Worm (Caenorhabditis elegans) whole organism, young adult: Measurements from ENCODE around the gene scly-1.

ENCODE experiments used
- B0261.1 ChIP-seq: sonication (generic microtip); optimal IDR thresholded peaks from 2 replicates; lab custom pipeline; 2016; ENCODE audit warnings: mild to moderate bottlenecking, missing genetic modification characterization, moderate library complexity, missing compliant biosample characterization
- C17E4.6 ChIP-seq: fragments of 200-800 bp; sonication (Bioruptor generic); IDR thresholded peaks from 2 replicates; pipeline ENCODE4 v1.3.6; 2022; ENCODE audit warnings: missing genetic modification reagents, missing genetic modification characterization, missing compliant biosample characterization
- D2030.7 ChIP-seq: fragments of 200-800 bp; sonication (Bioruptor generic); IDR thresholded peaks from 2 replicates; pipeline ENCODE4 v1.3.6; 2022; ENCODE audit warnings: missing genetic modification reagents, missing genetic modification characterization, missing compliant biosample characterization
- F23B12.7 ChIP-seq: sonication (generic microtip); optimal IDR thresholded peaks from 2 replicates; lab custom pipeline; 2017; ENCODE audit warnings: missing genetic modification characterization, mild to moderate bottlenecking, missing compliant biosample characterization, antibody characterized with exemption, moderate library complexity; ENCODE audit not compliant: insufficient read depth
- F39B2.1 ChIP-seq: fragments of 200-800 bp; sonication (Bioruptor generic); IDR thresholded peaks from 2 replicates; pipeline ENCODE4 v1.3.6; 2022; ENCODE audit warnings: missing genetic modification reagents, missing genetic modification characterization, missing compliant biosample characterization
- F52B5.7 ChIP-seq: sonication (generic microtip); optimal IDR thresholded peaks from 2 replicates; lab custom pipeline; 2016; ENCODE audit warnings: mild to moderate bottlenecking, missing genetic modification characterization, missing compliant biosample characterization
- Y53G8AR.9 ChIP-seq: fragments of 200-800 bp; sonication (Bioruptor generic); conservative IDR thresholded peaks from 2 replicates; pipeline ENCODE4 v1.3.6; 2022; ENCODE audit warnings: missing genetic modification reagents, missing genetic modification characterization, missing compliant biosample characterization
- Y67H2A.10 ChIP-seq: fragments of 200-800 bp; sonication (Bioruptor generic); conservative IDR thresholded peaks from 2 replicates; pipeline ENCODE4 v1.3.6; 2022; ENCODE audit warnings: missing genetic modification reagents, missing genetic modification characterization, missing compliant biosample characterization
- Y79H2A.3 ChIP-seq: fragments of 200-800 bp; sonication (Bioruptor generic); conservative IDR thresholded peaks from 2 replicates; pipeline ENCODE4 v1.3.6; 2022; ENCODE audit warnings: missing genetic modification reagents, missing genetic modification characterization, missing compliant biosample characterization
- aptf-2 ChIP-seq: fragments of 200-800 bp; sonication (Bioruptor generic); conservative IDR thresholded peaks from 2 replicates; pipeline ENCODE4 v1.3.6; 2022; ENCODE audit warnings: missing genetic modification reagents, missing genetic modification characterization, missing compliant biosample characterization
- atf-7 ChIP-seq: sonication (generic microtip); optimal IDR thresholded peaks from 2 replicates; lab custom pipeline; 2017; ENCODE audit warnings: mild to moderate bottlenecking, missing genetic modification characterization, missing compliant biosample characterization
- attf-5 ChIP-seq: fragments of 200-800 bp; sonication (Bioruptor generic); optimal IDR thresholded peaks from 2 replicates; lab custom pipeline; 2018; ENCODE audit warnings: mild to moderate bottlenecking, missing genetic modification characterization, missing compliant biosample characterization
- bed-1 ChIP-seq: fragments of 200-800 bp; sonication (Bioruptor generic); IDR thresholded peaks from 2 replicates; pipeline ENCODE4 v1.3.6; 2022; ENCODE audit warnings: missing genetic modification reagents, missing genetic modification characterization, missing compliant biosample characterization
- cebp-1 ChIP-seq, 2 experiments: fragments of 200-800 bp in 1 of 2; sonication (Bioruptor generic) in 1 of 2; sonication (generic microtip) in 1 of 2; IDR thresholded peaks in 1 of 2; optimal IDR thresholded peaks in 1 of 2; 2 replicates each; pipeline versions ENCODE4 v1.3.6 to Lab custom; 2017 to 2022; ENCODE audit warnings: missing compliant biosample characterization in 2 of 2, missing genetic modification characterization in 2 of 2, mild to moderate bottlenecking in 1 of 2, missing genetic modification reagents in 1 of 2, moderate library complexity in 1 of 2
- ceh-27 ChIP-seq: fragments of 200-800 bp; sonication (Bioruptor generic); optimal IDR thresholded peaks from 2 replicates; lab custom pipeline; 2018; ENCODE audit warnings: mild to moderate bottlenecking, missing genetic modification characterization, moderate library complexity, missing compliant biosample characterization
- ceh-79 ChIP-seq: sonication (generic microtip); optimal IDR thresholded peaks from 2 replicates; lab custom pipeline; 2017; ENCODE audit warnings: mild to moderate bottlenecking, missing genetic modification characterization, missing compliant biosample characterization
- ceh-91 ChIP-seq: fragments of 200-800 bp; sonication (Bioruptor generic); IDR thresholded peaks from 2 replicates; pipeline ENCODE4 v1.3.6; 2022; ENCODE audit warnings: missing genetic modification reagents, missing genetic modification characterization, missing compliant biosample characterization
- dox-1 ChIP-seq: fragments of 200-800 bp; sonication (Bioruptor generic); IDR thresholded peaks from 2 replicates; pipeline ENCODE4 v1.3.6; 2022; ENCODE audit warnings: missing genetic modification reagents, missing genetic modification characterization, missing compliant biosample characterization
- dpl-1 ChIP-seq: fragments of 150-350 bp; optimal IDR thresholded peaks from 2 replicates; lab custom pipeline; 2014; ENCODE audit warnings: missing biosample characterization, missing genetic modification reagents, missing genetic modification characterization
- ekl-4 ChIP-seq: fragments of 200-800 bp; sonication (Bioruptor generic); IDR thresholded peaks from 2 replicates; pipeline ENCODE4 v1.3.6; 2022; ENCODE audit warnings: missing genetic modification reagents, missing genetic modification characterization, missing compliant biosample characterization
- ets-4 ChIP-seq: fragments of 200-800 bp; sonication (Bioruptor generic); optimal IDR thresholded peaks from 2 replicates; lab custom pipeline; 2018; ENCODE audit warnings: mild to moderate bottlenecking, missing genetic modification characterization, missing compliant biosample characterization
- gei-17 ChIP-seq: fragments of 200-800 bp; sonication (Bioruptor generic); optimal IDR thresholded peaks from 2 replicates; lab custom pipeline; 2018; ENCODE audit warnings: mild to moderate bottlenecking, missing genetic modification characterization, missing compliant biosample characterization
- hlh-26 ChIP-seq: fragments of 200-800 bp; sonication (Bioruptor generic); conservative IDR thresholded peaks from 2 replicates; pipeline ENCODE4 v1.3.6; 2022; ENCODE audit warnings: missing genetic modification reagents, missing genetic modification characterization, missing compliant biosample characterization
- hmg-1.2 ChIP-seq: fragments of 200-800 bp; sonication (Bioruptor generic); IDR thresholded peaks from 2 replicates; pipeline ENCODE4 v1.3.6; 2022; ENCODE audit warnings: missing genetic modification reagents, missing genetic modification characterization, missing compliant biosample characterization
- lag-1 ChIP-seq: fragments of 200-800 bp; sonication (Bioruptor generic); IDR thresholded peaks from 2 replicates; pipeline ENCODE4 v1.3.6; 2022; ENCODE audit warnings: missing genetic modification reagents, missing genetic modification characterization, missing compliant biosample characterization
- let-607 ChIP-seq, 2 experiments: fragments of 200-800 bp in 1 of 2; sonication (Bioruptor generic) in 1 of 2; sonication (generic microtip) in 1 of 2; optimal IDR thresholded peaks; 2 replicates each; lab custom pipeline; 2016 to 2018; ENCODE audit warnings: mild to moderate bottlenecking in 2 of 2, missing compliant biosample characterization in 2 of 2, missing genetic modification characterization in 2 of 2, moderate library complexity in 2 of 2, missing genotype in 1 of 2
- lir-1 ChIP-seq: fragments of 200-800 bp; sonication (Bioruptor generic); conservative IDR thresholded peaks from 2 replicates; pipeline ENCODE4 v1.3.6; 2022; ENCODE audit warnings: missing genetic modification reagents, missing genetic modification characterization, missing compliant biosample characterization
- lsy-27 ChIP-seq: sonication (generic microtip); optimal IDR thresholded peaks from 2 replicates; lab custom pipeline; 2017; ENCODE audit warnings: missing genetic modification characterization, mild to moderate bottlenecking, missing compliant biosample characterization, antibody characterized with exemption, missing genotype, borderline replicate concordance; ENCODE audit not compliant: insufficient read depth
- madf-3 ChIP-seq: fragments of 200-800 bp; sonication (Bioruptor generic); IDR thresholded peaks from 2 replicates; pipeline ENCODE4 v1.3.6; 2022; ENCODE audit warnings: missing genetic modification reagents, missing genetic modification characterization, missing compliant biosample characterization
- madf-6 ChIP-seq: fragments of 200-800 bp; sonication (Bioruptor generic); IDR thresholded peaks from 2 replicates; pipeline ENCODE4 v1.3.6; 2022; ENCODE audit warnings: missing genetic modification reagents, missing genetic modification characterization, missing compliant biosample characterization
- madf-8 ChIP-seq: fragments of 200-800 bp; sonication (Bioruptor generic); conservative IDR thresholded peaks from 2 replicates; pipeline ENCODE4 v1.3.6; 2022; ENCODE audit warnings: missing genetic modification reagents, missing genetic modification characterization, missing compliant biosample characterization
- mcd-1 ChIP-seq: fragments of 200-800 bp; sonication (Bioruptor generic); IDR thresholded peaks from 2 replicates; pipeline ENCODE4 v1.3.6; 2022; ENCODE audit warnings: missing genetic modification reagents, missing genetic modification characterization, missing compliant biosample characterization
- mes-4 ChIP-seq: sonication (generic microtip); optimal IDR thresholded peaks from 2 replicates; lab custom pipeline; 2016; ENCODE audit warnings: missing genotype, missing genetic modification characterization, missing compliant biosample characterization
- nfya-2 ChIP-seq: fragments of 200-800 bp; sonication (Bioruptor generic); IDR thresholded peaks from 2 replicates; pipeline ENCODE4 v1.3.6; 2022; ENCODE audit warnings: missing genetic modification reagents, missing genetic modification characterization, missing compliant biosample characterization
- nhr-179 ChIP-seq: sonication (generic microtip); optimal IDR thresholded peaks from 2 replicates; lab custom pipeline; 2016; ENCODE audit warnings: mild to moderate bottlenecking, missing genetic modification characterization, missing compliant biosample characterization
- nhr-27 ChIP-seq: fragments of 200-800 bp; sonication (Bioruptor generic); optimal IDR thresholded peaks from 2 replicates; lab custom pipeline; 2018; ENCODE audit warnings: mild to moderate bottlenecking, missing genetic modification characterization, moderate library complexity, missing compliant biosample characterization
- pha-4 ChIP-seq: fragments of 150-350 bp; sonication (generic microtip); optimal IDR thresholded peaks from 2 replicates; lab custom pipeline; 2014; ENCODE audit warnings: missing biosample characterization, missing genetic modification reagents, missing genetic modification characterization
- rec-8 ChIP-seq, 2 experiments: sonication (generic microtip); optimal IDR thresholded peaks; 2 replicates each; lab custom pipeline; 2016; ENCODE audit warnings: mild to moderate bottlenecking in 2 of 2, missing genetic modification characterization in 2 of 2, missing genetic modification reagents in 2 of 2, missing genotype in 2 of 2, missing biosample characterization in 1 of 2, missing compliant biosample characterization in 1 of 2, moderate library complexity in 1 of 2
- rpc-1 ChIP-seq, 2 experiments: fragments of 150-350 bp in 1 of 2; sonication (generic microtip) in 1 of 2; optimal IDR thresholded peaks; 2 replicates each; lab custom pipeline; 2014 to 2018; ENCODE audit warnings: missing biosample characterization in 1 of 2, missing genetic modification characterization in 1 of 2, missing genetic modification reagents in 1 of 2, missing genotype in 1 of 2
- sea-2 ChIP-seq: fragments of 200-800 bp; sonication (Bioruptor generic); IDR thresholded peaks from 2 replicates; pipeline ENCODE4 v1.3.6; 2022; ENCODE audit warnings: missing genetic modification characterization, missing compliant biosample characterization
- snpc-1.1 ChIP-seq: sonication (generic microtip); optimal IDR thresholded peaks from 2 replicates; lab custom pipeline; 2017; ENCODE audit warnings: missing genetic modification characterization, mild to moderate bottlenecking, missing compliant biosample characterization, antibody characterized with exemption, moderate library complexity, missing genotype, missing genetic modification reagents; ENCODE audit not compliant: insufficient read depth
- sptf-2 ChIP-seq: fragments of 200-800 bp; sonication (Bioruptor generic); optimal IDR thresholded peaks from 2 replicates; lab custom pipeline; 2018; ENCODE audit warnings: mild to moderate bottlenecking, missing genetic modification characterization, missing compliant biosample characterization
- tbp1 ChIP-seq: fragments of 200-800 bp; sonication (Bioruptor generic); optimal IDR thresholded peaks from 2 replicates; lab custom pipeline; 2018; ENCODE audit warnings: mild to moderate bottlenecking, missing genetic modification characterization, missing compliant biosample characterization
- tlf-1 ChIP-seq: fragments of 200-800 bp; sonication (Bioruptor generic); optimal IDR thresholded peaks from 2 replicates; lab custom pipeline; 2018; ENCODE audit warnings: mild to moderate bottlenecking, missing genetic modification characterization, missing compliant biosample characterization
- xnd-1 ChIP-seq: sonication (generic microtip); optimal IDR thresholded peaks from 2 replicates; lab custom pipeline; 2016; ENCODE audit warnings: missing genotype, missing genetic modification reagents, missing genetic modification characterization, missing compliant biosample characterization
- zfh-2 ChIP-seq: fragments of 200-800 bp; sonication (Bioruptor generic); conservative IDR thresholded peaks from 2 replicates; pipeline ENCODE4 v1.3.6; 2022; ENCODE audit warnings: missing genetic modification reagents, missing genetic modification characterization, missing compliant biosample characterization
- ztf-6 ChIP-seq: fragments of 200-800 bp; sonication (Bioruptor generic); IDR thresholded peaks from 2 replicates; pipeline ENCODE4 v1.3.6; 2022; ENCODE audit warnings: missing genetic modification reagents, missing genetic modification characterization, missing compliant biosample characterization

scly-1 gene

DNA sequence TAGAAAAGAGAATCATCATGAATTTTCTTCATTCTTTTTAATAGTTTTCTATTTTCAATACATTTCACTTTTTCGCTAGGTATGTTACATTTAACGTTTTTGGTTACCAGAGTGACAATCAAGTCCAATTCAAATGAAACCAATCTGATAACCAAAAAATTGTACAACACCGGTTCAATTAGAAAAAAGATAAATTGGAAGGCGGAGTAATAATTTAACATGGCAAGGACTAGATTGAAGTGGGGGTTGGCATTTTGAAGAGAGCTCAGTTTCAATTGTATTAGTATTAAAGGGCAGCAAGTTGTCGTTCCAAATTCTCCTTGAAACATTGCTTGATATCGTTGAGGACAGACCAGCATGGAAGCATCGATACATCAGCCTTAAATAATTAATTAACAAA, 28.2 kb downstream of the scly-1 start (continued):
- no peak for TF ChIP-seq B0261.1
- no peak for TF ChIP-seq cebp-1 (GFP tag; IDR thresholded peaks at IDR 0.05; lab: Robert Waterston, UW)
- no peak for TF ChIP-seq cebp-1 (tag; optimal IDR thresholded peaks at IDR 0.05; lab: Kevin White, UChicago)
- TF ChIP-seq ceh-91, result no peak
- TF ChIP-seq bed-1 (GFP tag; lab: Robert Waterston, UW), result no peak
- no peak for TF ChIP-seq mcd-1 (GFP tag; lab: Robert Waterston, UW)
- no peak for TF ChIP-seq mes-4 (tag; lab: Kevin White, UChicago)
- TF ChIP-seq snpc-1.1, result no peak
- TF ChIP-seq sea-2, result no peak
- no peak for TF ChIP-seq Y67H2A.10
- no peak for TF ChIP-seq sptf-2 (GFP tag; lab: Kevin White, UChicago)
- TF ChIP-seq ztf-6 (GFP tag; lab: Robert Waterston, UW), result no peak
- TF ChIP-seq ceh-27 (GFP tag; lab: Kevin White, UChicago), result no peak
- TF ChIP-seq dox-1, result no peak
- TF ChIP-seq F52B5.7 (tag; lab: Kevin White, UChicago), result no peak
- TF ChIP-seq lsy-27 (tag; lab: Kevin White, UChicago), result no peak
- no peak for TF ChIP-seq F23B12.7 (tag; lab: Kevin White, UChicago)
- TF ChIP-seq ceh-79 (tag; lab: Kevin White, UChicago), result peak; percentile 44
- TF ChIP-seq madf-8 (GFP tag; lab: Robert Waterston, UW), result no peak
- peak; percentile 39 for TF ChIP-seq xnd-1 (tag; lab: Kevin White, UChicago)
- no peak for TF ChIP-seq let-607 (tag; optimal IDR thresholded peaks at IDR 0.05; lab: Kevin White, UChicago)
- TF ChIP-seq ekl-4 (GFP tag; lab: Robert Waterston, UW), result peak; percentile 73
- TF ChIP-seq D2030.7 (GFP tag; lab: Robert Waterston, UW), result peak; percentile 17; the same call in 1 of the 2 replicates
- no peak for TF ChIP-seq C17E4.6
- peak; percentile 67 for TF ChIP-seq madf-6 (GFP tag; lab: Robert Waterston, UW)
- TF ChIP-seq tbp1 (GFP tag; lab: Kevin White, UChicago), result no peak
- TF ChIP-seq hlh-26 (GFP tag; lab: Robert Waterston, UW), result no peak
- 0 out of 2 replicates have a peak, but pooled peaks have one; percentile 22 for TF ChIP-seq hmg-1.2 (GFP tag; lab: Robert Waterston, UW)
- TF ChIP-seq attf-5, result no peak
- no peak for TF ChIP-seq zfh-2 (GFP tag; lab: Robert Waterston, UW)
- TF ChIP-seq tlf-1 (GFP tag; lab: Kevin White, UChicago), result peak; percentile 4
- TF ChIP-seq lag-1 (GFP tag; lab: Robert Waterston, UW), result no peak
- no peak for TF ChIP-seq gei-17 (GFP tag; lab: Kevin White, UChicago)
- TF ChIP-seq aptf-2, result no peak
- peak; percentile 82 for TF ChIP-seq Y53G8AR.9
- TF ChIP-seq atf-7 (tag; lab: Kevin White, UChicago), result no peak
- TF ChIP-seq F39B2.1 (GFP tag; lab: Robert Waterston, UW), result no peak
- TF ChIP-seq rpc-1 (optimal IDR thresholded peaks at IDR 0.05; lab: Kevin White, UChicago), result no peak
- TF ChIP-seq rpc-1 (tag; optimal IDR thresholded peaks at IDR 0.05; lab: Kevin White, UChicago), result no peak
- TF ChIP-seq nhr-27, result no peak
- no peak for TF ChIP-seq dpl-1 (GFP tag; lab: Kevin White, UChicago)
- TF ChIP-seq rec-8 (tag; optimal IDR thresholded peaks at IDR 0.05; lab: Kevin White, UChicago), result no peak
- no peak for TF ChIP-seq nhr-179 (tag; lab: Kevin White, UChicago)
- no peak for TF ChIP-seq lir-1
- no peak for TF ChIP-seq nfya-2 (GFP tag; lab: Robert Waterston, UW)
- peak; percentile 60; the same call in 1 of the 2 replicates for TF ChIP-seq Y79H2A.3 (GFP tag; lab: Robert Waterston, UW)
- no peak for TF ChIP-seq ets-4
- TF ChIP-seq madf-3 (GFP tag; lab: Robert Waterston, UW), result 0 out of 2 replicates have a peak, but pooled peaks have one; percentile 59
- no peak for TF ChIP-seq pha-4 (tag; lab: Kevin White, UChicago)
